Worm (Caenorhabditis elegans) whole organism, L4 larva: Measurements from ENCODE around the gene C30B5.2.

Experiments
- ces-1 ChIP-seq: fragments of 150-350 bp; sonication (generic microtip); optimal IDR thresholded peaks from 4 replicates; lab custom pipeline; 2014; ENCODE audit warnings: missing biosample characterization, missing genetic modification reagents, missing genetic modification characterization
- lin-38 ChIP-seq: fragments of 200-800 bp; sonication (Bioruptor generic); IDR thresholded peaks from 2 replicates; pipeline ENCODE4 v1.3.6; 2022; ENCODE audit warnings: missing genetic modification reagents, missing genetic modification characterization, missing compliant biosample characterization
- mdt-29 ChIP-seq: fragments of 200-800 bp; sonication (Bioruptor generic); IDR thresholded peaks from 2 replicates; pipeline ENCODE4 v1.3.6; 2022; ENCODE audit warnings: missing genetic modification reagents, missing genetic modification characterization, missing compliant biosample characterization
- nhr-25 ChIP-seq: sonication (generic microtip); optimal IDR thresholded peaks from 2 replicates; lab custom pipeline; 2017; ENCODE audit warnings: missing genetic modification characterization, mild to moderate bottlenecking, missing compliant biosample characterization, antibody characterized with exemption, moderate library complexity, borderline replicate concordance; ENCODE audit not compliant: insufficient read depth
- nhr-28 ChIP-seq: fragments of 150-350 bp; optimal IDR thresholded peaks from 2 replicates; lab custom pipeline; 2014; ENCODE audit warnings: missing biosample characterization, missing genetic modification characterization
- nhr-77 ChIP-seq: fragments of 150-350 bp; optimal IDR thresholded peaks from 2 replicates; lab custom pipeline; 2014; ENCODE audit warnings: missing biosample characterization, missing genetic modification characterization
- pha-4 ChIP-seq, 2 experiments: fragments of 150-350 bp in 1 of 2; fragments of 200-800 bp in 1 of 2; sonication (Bioruptor generic) in 1 of 2; IDR thresholded peaks in 1 of 2; optimal IDR thresholded peaks in 1 of 2; 2 replicates each; pipeline versions ENCODE4 v1.3.6 to Lab custom; 2014 to 2022; ENCODE audit warnings: missing genetic modification characterization in 2 of 2, missing genetic modification reagents in 2 of 2, missing biosample characterization in 1 of 2, missing compliant biosample characterization in 1 of 2
- saeg-2 ChIP-seq: fragments of 200-800 bp; sonication (Bioruptor generic); IDR thresholded peaks from 2 replicates; pipeline ENCODE4 v1.3.6; 2022; ENCODE audit warnings: missing genetic modification reagents, missing genetic modification characterization, missing compliant biosample characterization
- snpc-4 ChIP-seq: fragments of 150-350 bp; optimal IDR thresholded peaks from 2 replicates; lab custom pipeline; 2014; ENCODE audit warnings: missing biosample characterization, missing genetic modification characterization
- vab-7 ChIP-seq: fragments of 200-800 bp; sonication (Bioruptor generic); IDR thresholded peaks from 2 replicates; pipeline ENCODE4 v1.3.6; 2022; ENCODE audit warnings: missing genetic modification reagents, missing genetic modification characterization, missing compliant biosample characterization
- ztf-11 ChIP-seq: fragments of 150-350 bp; optimal IDR thresholded peaks from 2 replicates; lab custom pipeline; 2014; ENCODE audit warnings: missing biosample characterization, missing genetic modification characterization

DNA sequence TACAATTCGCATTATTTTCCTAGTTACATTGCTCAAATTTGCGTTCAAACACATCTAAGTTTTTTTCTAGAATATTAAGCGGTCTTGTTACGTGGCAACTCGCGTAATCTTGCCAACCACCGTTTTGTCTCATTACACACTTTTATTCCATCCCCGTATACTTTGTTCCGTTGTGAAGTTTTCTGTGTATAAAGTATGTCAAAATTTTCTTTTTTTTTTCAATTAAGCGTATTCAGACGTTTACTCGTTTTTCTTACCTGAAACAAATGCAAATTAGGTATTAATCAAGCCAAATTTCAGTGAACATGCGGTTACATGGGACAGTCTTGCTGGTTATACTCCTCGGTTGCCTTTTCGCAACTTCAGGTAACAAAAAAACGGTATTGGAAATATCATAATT lies 50.0 kb downstream of the C30B5.2 start, which contains the start of gene T24H7.2:
- TF ChIP-seq nhr-25 (no peak), pha-4 (GFP tag; IDR thresholded peaks at IDR 0.05; lab: Robert Waterston, UW) (no peak), pha-4 (tag; optimal IDR thresholded peaks at IDR 0.05; lab: Kevin White, UChicago) (no peak), ztf-11 (tag; lab: Kevin White, UChicago) (no peak), snpc-4 (no peak), ces-1 (no peak), saeg-2 (GFP tag; lab: Robert Waterston, UW) (no peak), lin-38 (GFP tag; lab: Robert Waterston, UW) (no peak), vab-7 (GFP tag; lab: Robert Waterston, UW) (no peak), mdt-29 (GFP tag; lab: Robert Waterston, UW) (no peak), nhr-28 (no peak), nhr-77 (no peak)
